Fruit fly (Drosophila melanogaster): ENCODE results near the gene CG6178.
A peak's percentile ranks its signal among the peaks of the same experiment; 100 is the strongest.

The CG6178 gene

dm6 chr3R:24151924-24152809 lies at the start of gene CG6178, which contains the start of gene p38a:
CG6178 (plus strand) TSS chr3R:24152347.
p38a (minus strand) TSS chr3R:24152321.
- TF ChIP-seq noc (tag; optimal IDR thresholded peaks at IDR 0.05): peak; percentile 99

- peak; percentile 30 for TF ChIP-seq noc (tag; optimal IDR thresholded peaks at IDR 0.05)
These were observed 49.8 kb upstream of the CG6178 start for dm6 chr3R:24102387-24102786.

dm6 chr3R:24103708-24104107 lies 48.4 kb upstream of the CG6178 start:
- no peak for TF ChIP-seq noc (tag; optimal IDR thresholded peaks at IDR 0.05)

- TF ChIP-seq noc (tag; optimal IDR thresholded peaks at IDR 0.05): no peak
These were observed 47.5 kb upstream of the CG6178 start for dm6 chr3R:24104471-24105311.

- TF ChIP-seq noc (tag; optimal IDR thresholded peaks at IDR 0.05): peak; percentile 62
These were observed 46.7 kb upstream of the CG6178 start, which contains the start of gene Syx1A for dm6 chr3R:24105312-24105902. Syx1A (minus strand) TSS chr3R:24105763.

dm6 chr3R:24106059-24106631 lies 46.0 kb upstream of the CG6178 start:
- TF ChIP-seq noc (tag; optimal IDR thresholded peaks at IDR 0.05): peak; percentile 70

- no peak for TF ChIP-seq noc (tag; optimal IDR thresholded peaks at IDR 0.05)
These were observed 45.2 kb upstream of the CG6178 start, which contains the start of gene CG10694 for dm6 chr3R:24106879-24107441. CG10694 (plus strand) TSS chr3R:24107391.

- TF ChIP-seq noc (tag; optimal IDR thresholded peaks at IDR 0.05): peak; percentile 100
These were observed 43.2 kb upstream of the CG6178 start, which contains the start of the genes eIF4EHP and CG18428 for dm6 chr3R:24108902-24109389. eIF4EHP (minus strand) TSS chr3R:24108960. CG18428 (plus strand) TSS chr3R:24109336.

- peak; percentile 67 for TF ChIP-seq noc (tag; optimal IDR thresholded peaks at IDR 0.05)
These were observed 39.7 kb upstream of the CG6178 start, which contains the start of gene CG13605 for dm6 chr3R:24112320-24113069. CG13605 (minus strand) TSS chr3R:24112389.

dm6 chr3R:24113070-24113385 lies 39.1 kb upstream of the CG6178 start, which contains the start of gene Root:
Root (plus strand) TSS chr3R:24113286.
- TF ChIP-seq noc (tag; optimal IDR thresholded peaks at IDR 0.05): no peak

- TF ChIP-seq noc (tag; optimal IDR thresholded peaks at IDR 0.05): no peak
These were observed 36.0 kb upstream of the CG6178 start, which contains the start of gene CG13607 for dm6 chr3R:24116180-24116579. CG13607 (minus strand) TSS chr3R:24116322.

dm6 chr3R:24116972-24117371 lies 35.2 kb upstream of the CG6178 start:
- TF ChIP-seq noc (tag; optimal IDR thresholded peaks at IDR 0.05): peak; percentile 37

dm6 chr3R:24121669-24122068 lies 30.5 kb upstream of the CG6178 start:
- TF ChIP-seq noc (tag; optimal IDR thresholded peaks at IDR 0.05): no peak

dm6 chr3R:24122369-24122768 lies 29.8 kb upstream of the CG6178 start:
- TF ChIP-seq noc (tag; optimal IDR thresholded peaks at IDR 0.05): no peak

All from whole organism, larva.